Worm (Caenorhabditis elegans) whole organism, L4 larva: ENCODE results near the gene cfap-20.

ENCODE experiments used
- D1046.2 ChIP-seq: fragments of 200-800 bp; sonication (Bioruptor generic); IDR thresholded peaks from 2 replicates; pipeline ENCODE4 v1.3.6; 2022; ENCODE audit warnings: missing genetic modification characterization, missing compliant biosample characterization
- F44E2.7 ChIP-seq: fragments of 200-800 bp; sonication (Bioruptor generic); IDR thresholded peaks from 2 replicates; pipeline ENCODE4 v2.1.2; 2022; ENCODE audit warnings: missing genetic modification characterization, missing compliant biosample characterization
- F49E8.2 ChIP-seq: sonication (generic microtip); optimal IDR thresholded peaks from 2 replicates; lab custom pipeline; 2016; ENCODE audit warnings: missing compliant biosample characterization, mild to moderate bottlenecking, missing genetic modification characterization, borderline replicate concordance
- R02D3.7 ChIP-seq: fragments of 150-350 bp; sonication (generic microtip); optimal IDR thresholded peaks from 3 replicates; lab custom pipeline; 2014; ENCODE audit warnings: missing biosample characterization, missing genetic modification characterization
- Y5F2A.4 ChIP-seq: fragments of 200-800 bp; sonication (Bioruptor generic); optimal IDR thresholded peaks from 2 replicates; lab custom pipeline; 2018; ENCODE audit warnings: mild to moderate bottlenecking, missing genetic modification characterization, missing compliant biosample characterization
- Y75B8A.6 ChIP-seq: fragments of 200-800 bp; sonication (Bioruptor generic); IDR thresholded peaks from 2 replicates; pipeline ENCODE4 v1.3.6; 2022; ENCODE audit warnings: missing genetic modification reagents, missing genetic modification characterization, missing compliant biosample characterization
- ZK337.2 ChIP-seq: fragments of 200-800 bp; sonication (Bioruptor generic); IDR thresholded peaks from 2 replicates; pipeline ENCODE4 v1.3.6; 2022; ENCODE audit warnings: missing genetic modification reagents, missing genetic modification characterization, missing compliant biosample characterization
- aha-1 ChIP-seq: fragments of 150-350 bp; peaks from one replicate; lab custom pipeline; 2014; ENCODE audit warnings: missing biosample characterization, missing genetic modification characterization
- attf-4 ChIP-seq: sonication (generic microtip); optimal IDR thresholded peaks from 3 replicates; lab custom pipeline; 2017; ENCODE audit warnings: missing biosample characterization, missing genetic modification characterization
- ceh-20 ChIP-seq: fragments of 200-800 bp; sonication (Bioruptor generic); IDR thresholded peaks from 2 replicates; pipeline ENCODE4 v1.3.6; 2022; ENCODE audit warnings: missing genetic modification reagents, missing genetic modification characterization, missing compliant biosample characterization
- ceh-28 ChIP-seq: fragments of 150-350 bp; optimal IDR thresholded peaks from 2 replicates; lab custom pipeline; 2014; ENCODE audit warnings: missing biosample characterization, missing genetic modification reagents, missing genetic modification characterization
- ceh-44 ChIP-seq: fragments of 200-800 bp; sonication (Bioruptor generic); IDR thresholded peaks from 2 replicates; pipeline ENCODE4 v1.3.6; 2022; ENCODE audit warnings: missing genetic modification reagents, missing genetic modification characterization, missing compliant biosample characterization
- ces-1 ChIP-seq: fragments of 150-350 bp; sonication (generic microtip); optimal IDR thresholded peaks from 4 replicates; lab custom pipeline; 2014; ENCODE audit warnings: missing biosample characterization, missing genetic modification reagents, missing genetic modification characterization
- ctbp-1 ChIP-seq: fragments of 200-800 bp; sonication (Bioruptor generic); IDR thresholded peaks from 2 replicates; pipeline ENCODE4 v1.3.6; 2022; ENCODE audit warnings: missing genetic modification reagents, missing genetic modification characterization, missing compliant biosample characterization
- daf-12 ChIP-seq: fragments of 150-350 bp; optimal IDR thresholded peaks from 2 replicates; lab custom pipeline; 2014; ENCODE audit warnings: missing biosample characterization, missing genetic modification reagents, missing genetic modification characterization
- daf-16 ChIP-seq, 3 experiments: sonication (generic microtip); optimal IDR thresholded peaks; 2 replicates each; lab custom pipeline; 2016 to 2017; ENCODE audit warnings: missing genetic modification characterization in 3 of 3, missing genetic modification reagents in 3 of 3, mild to moderate bottlenecking in 2 of 3, missing compliant biosample characterization in 2 of 3, missing biosample characterization in 1 of 3, moderate library complexity in 1 of 3
- daf-19 ChIP-seq: fragments of 200-800 bp; sonication (Bioruptor generic); conservative IDR thresholded peaks from 2 replicates; pipeline ENCODE4 v1.3.6; 2022; ENCODE audit warnings: missing genetic modification characterization, missing compliant biosample characterization
- daf-8 ChIP-seq: fragments of 200-800 bp; sonication (Bioruptor generic); IDR thresholded peaks from 2 replicates; pipeline ENCODE4 v1.3.6; 2022; ENCODE audit warnings: missing genetic modification characterization, missing compliant biosample characterization
- dpl-1 ChIP-seq: fragments of 150-350 bp; optimal IDR thresholded peaks from 2 replicates; lab custom pipeline; 2014; ENCODE audit warnings: missing biosample characterization, missing genetic modification reagents, missing genetic modification characterization
- dve-1 ChIP-seq: sonication (generic microtip); optimal IDR thresholded peaks from 2 replicates; lab custom pipeline; 2017; ENCODE audit warnings: antibody characterized with exemption, mild to moderate bottlenecking, missing genetic modification characterization, missing compliant biosample characterization; ENCODE audit not compliant: insufficient read depth
- hif-1 ChIP-seq, 2 experiments: sonication (generic microtip); optimal IDR thresholded peaks; 2 replicates each; lab custom pipeline; 2016 to 2017; ENCODE audit warnings: missing compliant biosample characterization in 2 of 2, missing genetic modification characterization in 2 of 2, missing genetic modification reagents in 2 of 2, missing genotype in 2 of 2, mild to moderate bottlenecking in 1 of 2
- hlh-11 ChIP-seq: fragments of 200-800 bp; sonication (Bioruptor generic); optimal IDR thresholded peaks from 2 replicates; lab custom pipeline; 2018; ENCODE audit warnings: mild to moderate bottlenecking, missing genetic modification characterization, missing compliant biosample characterization
- lin-13 ChIP-seq: fragments of 150-350 bp; optimal IDR thresholded peaks from 2 replicates; lab custom pipeline; 2014; ENCODE audit warnings: missing biosample characterization, missing genetic modification reagents, missing genetic modification characterization
- lin-15B ChIP-seq: fragments of 150-350 bp; sonication (generic microtip); optimal IDR thresholded peaks from 3 replicates; lab custom pipeline; 2014; ENCODE audit warnings: missing biosample characterization, missing genetic modification characterization
- lin-29 ChIP-seq: fragments of 200-800 bp; sonication (Bioruptor generic); IDR thresholded peaks from 2 replicates; pipeline ENCODE4 v1.3.6; 2022; ENCODE audit warnings: missing genetic modification reagents, missing genetic modification characterization, missing compliant biosample characterization
- lsy-2 ChIP-seq, 2 experiments: fragments of 150-350 bp in 1 of 2; sonication (generic microtip) in 1 of 2; optimal IDR thresholded peaks; 2 replicates each; lab custom pipeline; 2014 to 2017; ENCODE audit warnings: missing biosample characterization in 2 of 2, missing genetic modification characterization in 2 of 2
- madf-5 ChIP-seq, 2 experiments: fragments of 200-800 bp; sonication (Bioruptor generic); IDR thresholded peaks; 2 replicates each; pipeline ENCODE4 v1.3.6; 2022; ENCODE audit warnings: missing compliant biosample characterization in 2 of 2, missing genetic modification characterization in 2 of 2
- mep-1 ChIP-seq: fragments of 150-350 bp; sonication (generic microtip); optimal IDR thresholded peaks from 3 replicates; lab custom pipeline; 2014; ENCODE audit warnings: missing biosample characterization, missing genetic modification characterization
- nhr-102 ChIP-seq: sonication (generic microtip); optimal IDR thresholded peaks from 2 replicates; lab custom pipeline; 2016; ENCODE audit warnings: mild to moderate bottlenecking, missing genetic modification characterization, moderate library complexity, missing compliant biosample characterization
- nhr-11 ChIP-seq: fragments of 150-350 bp; optimal IDR thresholded peaks from 2 replicates; lab custom pipeline; 2014; ENCODE audit warnings: missing biosample characterization, missing genetic modification characterization
- nhr-111 ChIP-seq: fragments of 200-800 bp; sonication (Bioruptor generic); optimal IDR thresholded peaks from 2 replicates; lab custom pipeline; 2018; ENCODE audit warnings: mild to moderate bottlenecking, missing genetic modification characterization, missing compliant biosample characterization
- nhr-25 ChIP-seq: sonication (generic microtip); optimal IDR thresholded peaks from 2 replicates; lab custom pipeline; 2017; ENCODE audit warnings: missing genetic modification characterization, mild to moderate bottlenecking, missing compliant biosample characterization, antibody characterized with exemption, moderate library complexity, borderline replicate concordance; ENCODE audit not compliant: insufficient read depth
- nhr-28 ChIP-seq: fragments of 150-350 bp; optimal IDR thresholded peaks from 2 replicates; lab custom pipeline; 2014; ENCODE audit warnings: missing biosample characterization, missing genetic modification characterization
- nhr-41 ChIP-seq: fragments of 200-800 bp; sonication (Bioruptor generic); IDR thresholded peaks from 2 replicates; pipeline ENCODE4 v1.3.6; 2022; ENCODE audit warnings: missing genetic modification reagents, missing genetic modification characterization, missing compliant biosample characterization
- nhr-42 ChIP-seq: fragments of 200-800 bp; sonication (Bioruptor generic); IDR thresholded peaks from 2 replicates; pipeline ENCODE4 v1.3.6; 2022; ENCODE audit warnings: missing genetic modification characterization, missing compliant biosample characterization
- nhr-48 ChIP-seq: sonication (generic microtip); optimal IDR thresholded peaks from 2 replicates; lab custom pipeline; 2016; ENCODE audit warnings: mild to moderate bottlenecking, missing genetic modification characterization, missing compliant biosample characterization
- nhr-6 ChIP-seq: fragments of 150-350 bp; optimal IDR thresholded peaks from 2 replicates; lab custom pipeline; 2014; ENCODE audit warnings: missing biosample characterization, missing genetic modification characterization
- nhr-76 ChIP-seq: fragments of 150-350 bp; optimal IDR thresholded peaks from 2 replicates; lab custom pipeline; 2014; ENCODE audit warnings: missing biosample characterization, missing genetic modification characterization
- pqm-1 ChIP-seq: sonication (generic microtip); optimal IDR thresholded peaks from 2 replicates; lab custom pipeline; 2017; ENCODE audit warnings: missing biosample characterization, missing genetic modification characterization
- saeg-2 ChIP-seq: fragments of 200-800 bp; sonication (Bioruptor generic); IDR thresholded peaks from 2 replicates; pipeline ENCODE4 v1.3.6; 2022; ENCODE audit warnings: missing genetic modification reagents, missing genetic modification characterization, missing compliant biosample characterization
- skn-1 ChIP-seq: fragments of 150-350 bp; optimal IDR thresholded peaks from 2 replicates; lab custom pipeline; 2014; ENCODE audit warnings: missing biosample characterization, missing genetic modification characterization
- snpc-1.2 ChIP-seq: fragments of 200-800 bp; sonication (Bioruptor generic); IDR thresholded peaks from 2 replicates; pipeline ENCODE4 v1.3.6; 2022; ENCODE audit warnings: missing genetic modification reagents, missing genetic modification characterization, missing compliant biosample characterization
- tag-97 ChIP-seq: fragments of 200-800 bp; sonication (Bioruptor generic); IDR thresholded peaks from 2 replicates; pipeline ENCODE4 v1.3.6; 2022; ENCODE audit warnings: missing genetic modification characterization, missing compliant biosample characterization
- tra-1 ChIP-seq: fragments of 200-800 bp; sonication (Bioruptor generic); IDR thresholded peaks from 2 replicates; pipeline ENCODE4 v1.3.6; 2022; ENCODE audit warnings: missing genetic modification reagents, missing genetic modification characterization, missing compliant biosample characterization
- unc-39 ChIP-seq: sonication (generic microtip); optimal IDR thresholded peaks from 2 replicates; lab custom pipeline; 2017; ENCODE audit warnings: missing biosample characterization, missing genetic modification characterization
- zag-1 ChIP-seq: fragments of 150-350 bp; optimal IDR thresholded peaks from 2 replicates; lab custom pipeline; 2014; ENCODE audit warnings: missing biosample characterization, missing genetic modification characterization
- zip-2 ChIP-seq: fragments of 150-350 bp; optimal IDR thresholded peaks from 2 replicates; lab custom pipeline; 2014; ENCODE audit warnings: missing biosample characterization, missing genetic modification characterization
- ztf-11 ChIP-seq: fragments of 150-350 bp; optimal IDR thresholded peaks from 2 replicates; lab custom pipeline; 2014; ENCODE audit warnings: missing biosample characterization, missing genetic modification characterization
- ztf-7 ChIP-seq: fragments of 150-350 bp; optimal IDR thresholded peaks from 2 replicates; lab custom pipeline; 2014; ENCODE audit warnings: missing biosample characterization, missing genetic modification characterization

Gene cfap-20

DNA sequence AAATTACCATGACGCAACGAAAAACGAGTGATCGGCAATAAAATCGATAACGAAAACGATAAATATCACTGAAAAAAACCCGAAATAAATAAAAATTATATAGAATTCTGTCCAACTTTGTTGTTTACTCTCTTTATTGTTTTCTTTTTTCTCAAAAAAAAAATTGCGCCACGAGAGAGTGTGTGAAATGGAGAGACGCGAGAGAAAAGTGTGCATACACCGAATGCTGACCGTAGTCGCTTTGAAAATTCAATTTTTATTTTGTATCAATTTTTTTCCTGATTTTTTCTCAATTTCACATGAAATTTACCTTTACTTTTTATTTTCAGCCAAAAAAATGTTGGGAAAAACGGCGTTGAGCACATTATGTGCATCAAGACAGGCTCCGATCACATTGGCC is 27.4 kb downstream of the cfap-20 start, which contains the start of the genes M01F1.4 and mrpl-35 (continued):
- TF ChIP-seq ceh-20 (GFP tag; lab: Robert Waterston, UW) = no peak
- no peak for TF ChIP-seq attf-4 (tag; lab: Kevin White, UChicago)
- no peak for TF ChIP-seq nhr-42 (GFP tag; lab: Robert Waterston, UW)
- no peak for TF ChIP-seq ceh-28 (tag; lab: Kevin White, UChicago)
- peak; percentile 85 for TF ChIP-seq aha-1 (tag; lab: Kevin White, UChicago)
- no peak for TF ChIP-seq nhr-76 (tag; lab: Kevin White, UChicago)
- peak in 1 of 2 experiments; percentile 97 for TF ChIP-seq lsy-2 (tag; optimal IDR thresholded peaks at IDR 0.05; lab: Kevin White, UChicago)
- TF ChIP-seq daf-8 (GFP tag; lab: Robert Waterston, UW) = no peak
- TF ChIP-seq skn-1 (tag; lab: Kevin White, UChicago) = no peak
- TF ChIP-seq hlh-11 = no peak
- no peak for TF ChIP-seq D1046.2 (GFP tag; lab: Robert Waterston, UW)
- TF ChIP-seq dve-1 = peak; percentile 57
- peak; percentile 7 for TF ChIP-seq nhr-28
- TF ChIP-seq ZK337.2 (GFP tag; lab: Robert Waterston, UW) = no peak

ce11 chrIII:3505051-3505548 is 32.2 kb downstream of the cfap-20 start, which contains the start of gene lias-1:
lias-1 (minus strand) TSS chrIII:3505101.
- TF ChIP-seq hlh-11 (peak; percentile 69), snpc-1.2 (GFP tag; lab: Robert Waterston, UW) (no peak), nhr-102 (tag; lab: Kevin White, UChicago) (no peak), lin-29 (GFP tag; lab: Robert Waterston, UW) (no peak), hif-1 (tag; optimal IDR thresholded peaks at IDR 0.05; lab: Kevin White, UChicago) (peak in 1 of 2 experiments; percentile 62), F49E8.2 (tag; lab: Kevin White, UChicago) (no peak), ceh-44 (GFP tag; lab: Robert Waterston, UW) (no peak), unc-39 (tag; lab: Kevin White, UChicago) (no peak), daf-19 (GFP tag; lab: Robert Waterston, UW) (no peak), dpl-1 (GFP tag; lab: Kevin White, UChicago) (peak; percentile 84), D1046.2 (GFP tag; lab: Robert Waterston, UW) (no peak), R02D3.7 (tag; lab: Kevin White, UChicago) (no peak), nhr-111 (GFP tag; lab: Kevin White, UChicago) (no peak), nhr-48 (tag; lab: Kevin White, UChicago) (no peak), ceh-20 (GFP tag; lab: Robert Waterston, UW) (no peak), nhr-76 (tag; lab: Kevin White, UChicago) (no peak), daf-16 (GFP tag; optimal IDR thresholded peaks at IDR 0.05; lab: Kevin White, UChicago) (no peak), daf-16 (tag; optimal IDR thresholded peaks at IDR 0.05; lab: Kevin White, UChicago) (peak; percentile 38), Y5F2A.4 (GFP tag; lab: Kevin White, UChicago) (no peak), dve-1 (peak; percentile 69), ces-1 (GFP tag; lab: Kevin White, UChicago) (no peak), lin-13 (peak; percentile 86), tra-1 (no peak), saeg-2 (GFP tag; lab: Robert Waterston, UW) (no peak), zag-1 (no peak), nhr-25 (tag; lab: Kevin White, UChicago) (peak; percentile 55), daf-8 (GFP tag; lab: Robert Waterston, UW) (no peak), madf-5 (GFP tag; IDR thresholded peaks at IDR 0.05; lab: Robert Waterston, UW) (no peak), ctbp-1 (GFP tag; lab: Robert Waterston, UW) (no peak), nhr-6 (tag; lab: Kevin White, UChicago) (peak; percentile 73), zip-2 (no peak), mep-1 (tag; lab: Kevin White, UChicago) (peak; percentile 90), skn-1 (tag; lab: Kevin White, UChicago) (no peak), daf-12 (tag; lab: Kevin White, UChicago) (no peak), Y75B8A.6 (no peak), ztf-11 (tag; lab: Kevin White, UChicago) (no peak), ztf-7 (tag; lab: Kevin White, UChicago) (peak; percentile 6), tag-97 (GFP tag; lab: Robert Waterston, UW) (no peak), nhr-11 (tag; lab: Kevin White, UChicago) (peak; percentile 70), F44E2.7 (GFP tag; lab: Robert Waterston, UW) (no peak), pqm-1 (tag; lab: Kevin White, UChicago) (no peak), lin-15B (no peak), nhr-41 (GFP tag; lab: Robert Waterston, UW) (no peak)
